Fruit fly (Drosophila melanogaster): ENCODE measurements around the gene Paip2.

Gene Paip2

DNA sequence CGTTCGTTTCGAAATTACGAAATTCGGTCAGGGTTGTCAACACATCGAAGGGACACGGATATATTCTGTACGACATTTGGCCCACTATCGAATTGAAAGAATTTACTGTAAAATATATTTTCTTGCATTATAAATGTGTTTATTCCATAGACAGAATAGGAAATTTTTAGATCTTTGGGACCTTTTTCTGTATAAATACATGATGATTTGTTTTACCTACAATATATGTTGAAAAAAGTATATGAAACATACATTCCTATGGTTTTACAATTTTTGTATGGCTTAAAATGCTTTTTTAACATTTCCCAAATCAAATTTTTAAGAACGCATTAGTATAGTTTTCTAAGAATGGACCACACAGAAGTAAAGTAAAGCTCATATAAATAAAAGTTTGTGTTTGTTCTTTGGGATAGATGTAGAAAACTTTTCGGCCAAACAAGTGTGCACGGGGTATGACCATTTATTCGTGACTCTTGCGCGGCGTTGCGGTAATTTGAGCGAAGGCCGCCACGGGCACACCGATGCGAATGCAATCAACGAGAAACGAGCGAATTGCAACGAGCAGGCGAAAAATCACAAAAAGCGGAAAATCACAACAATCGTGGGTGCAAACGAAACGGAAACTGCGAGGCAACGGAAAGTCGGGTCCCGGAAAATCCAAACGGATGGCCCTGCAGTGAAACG is 17.1 kb downstream of the Paip2 start, which contains the start of the genes CG17327, CG44194 and CG7518 (continued):
- TF ChIP-seq pum (GFP tag; optimal IDR thresholded peaks at IDR 0.05) (peak; percentile 27), CG11560 (tag; IDR thresholded peaks at IDR 0.05) (no peak), phol (tag; optimal IDR thresholded peaks at IDR 0.05) (peak; percentile 56), CG1529 (GFP tag; optimal IDR thresholded peaks at IDR 0.05) (no peak), CG9609 (GFP tag; optimal IDR thresholded peaks at IDR 0.05) (peak; percentile 5), cas (GFP tag; IDR thresholded peaks at IDR 0.05) (no peak), CG6254 (GFP tag; optimal IDR thresholded peaks at IDR 0.05) (no peak), klu (GFP tag; IDR thresholded peaks at IDR 0.05) (no peak), CG7357 (GFP tag; IDR thresholded peaks at IDR 0.05) (peak; percentile 88), Sry-δ (GFP tag; optimal IDR thresholded peaks at IDR 0.05) (peak; percentile 60), dm (GFP tag; optimal IDR thresholded peaks at IDR 0.05) (peak; percentile 54), cato (GFP tag; optimal IDR thresholded peaks at IDR 0.05; ENCODE audit: borderline replicate concordance) (peak; percentile 7), knrl (GFP tag; IDR thresholded peaks at IDR 0.05; ENCODE audit: partially characterized antibody) (peak; percentile 47; the same call in 2 of the 3 replicates), vnd (GFP tag; IDR thresholded peaks at IDR 0.05; ENCODE audit: partially characterized antibody) (no peak), Pdp1 (GFP tag; optimal IDR thresholded peaks at IDR 0.05) (peak; percentile 18 to 59), CG9215 (GFP tag; IDR thresholded peaks at IDR 0.05) (no peak), kni (GFP tag; optimal IDR thresholded peaks at IDR 0.05) (no peak), Antp (GFP tag; optimal IDR thresholded peaks at IDR 0.05) (no peak), sug (tag; optimal IDR thresholded peaks at IDR 0.05) (no peak), CG34422 (GFP tag; IDR thresholded peaks at IDR 0.05) (peak; percentile 35; the same call in 1 of the 3 replicates), CG32532 (GFP tag; IDR thresholded peaks at IDR 0.05) (0 out of 2 replicates have a peak, but pooled peaks have one; percentile 12), CG13287 (GFP tag; IDR thresholded peaks at IDR 0.05; ENCODE audit: partially characterized antibody) (peak; percentile 32), CG13624 (GFP tag; optimal IDR thresholded peaks at IDR 0.05) (peak; percentile 14), CG7963 (GFP tag; IDR thresholded peaks at IDR 0.05; ENCODE audit: partially characterized antibody) (0 out of 3 replicates have a peak, but pooled peaks have one; percentile 48), Dip3 (GFP tag; optimal IDR thresholded peaks at IDR 0.05) (peak; percentile 22), bbx (GFP tag; IDR thresholded peaks at IDR 0.05; ENCODE audit: partially characterized antibody) (peak; percentile 37; the same call in 1 of the 2 replicates), CG9727 (GFP tag; optimal IDR thresholded peaks at IDR 0.05) (peak; percentile 32), Rfx (GFP tag; IDR thresholded peaks at IDR 0.05) (peak; percentile 29; the same call in 1 of the 2 replicates), CG17802 (tag; optimal IDR thresholded peaks at IDR 0.05) (peak; percentile 78), tx (GFP tag; optimal IDR thresholded peaks at IDR 0.05) (peak; percentile 16), h (optimal IDR thresholded peaks at IDR 0.05) (no peak), dan (GFP tag; IDR thresholded peaks at IDR 0.05) (no peak), CG10366 (GFP tag; IDR thresholded peaks at IDR 0.05) (no peak), Opbp (GFP tag; IDR thresholded peaks at IDR 0.05; ENCODE audit: partially characterized antibody) (peak; percentile 47; the same call in 1 of the 3 replicates), CG11085 (GFP tag; IDR thresholded peaks at IDR 0.05) (no peak), aop (GFP tag; IDR thresholded peaks at IDR 0.05) (no peak), tin (GFP tag; optimal IDR thresholded peaks at IDR 0.05) (peak; percentile 18), fd3F (GFP tag; optimal IDR thresholded peaks at IDR 0.05) (no peak), CG10543 (GFP tag; optimal IDR thresholded peaks at IDR 0.05) (no peak), CG1832 (GFP tag; optimal IDR thresholded peaks at IDR 0.05) (no peak), unpg (GFP tag; optimal IDR thresholded peaks at IDR 0.05) (no peak), esg (GFP tag; conservative IDR thresholded peaks at IDR 0.05) (no peak), CG4617 (GFP tag; optimal IDR thresholded peaks at IDR 0.05; ENCODE audit: borderline replicate concordance) (peak; percentile 58), CG15514 (GFP tag; optimal IDR thresholded peaks at IDR 0.05) (peak; percentile 42), hbn (GFP tag; IDR thresholded peaks at IDR 0.05; ENCODE audit: partially characterized antibody) (no peak), tna (GFP tag; IDR thresholded peaks at IDR 0.05; ENCODE audit: partially characterized antibody) (no peak), repo (GFP tag; optimal IDR thresholded peaks at IDR 0.05) (no peak), gem (tag; optimal IDR thresholded peaks at IDR 0.05) (no peak), CG3995 (GFP tag; optimal IDR thresholded peaks at IDR 0.05) (peak; percentile 83)
